Worm (Caenorhabditis elegans) whole organism, mixed stage, embryonic: ENCODE measurements around the gene bicd-1.

ENCODE experiments used
- M03D4.4 ChIP-seq: sonication (generic microtip); optimal IDR thresholded peaks from 2 replicates; lab custom pipeline; 2017; ENCODE audit warnings: mild to moderate bottlenecking, missing genetic modification characterization, missing compliant biosample characterization
- bed-3 ChIP-seq: fragments of 200-800 bp; sonication (Bioruptor generic); optimal IDR thresholded peaks from 3 replicates; lab custom pipeline; 2018; ENCODE audit warnings: mild to moderate bottlenecking, missing genetic modification characterization, moderate library complexity, missing compliant biosample characterization
- blmp-1 ChIP-seq: fragments of 150-350 bp; optimal IDR thresholded peaks from 2 replicates; lab custom pipeline; 2014; ENCODE audit warnings: missing biosample characterization, missing genetic modification characterization
- ceh-39 ChIP-seq: fragments of 150-350 bp; optimal IDR thresholded peaks from 2 replicates; lab custom pipeline; 2014; ENCODE audit warnings: missing biosample characterization, missing genetic modification characterization
- ceh-43 ChIP-seq: fragments of 200-800 bp; sonication (Bioruptor generic); optimal IDR thresholded peaks from 2 replicates; lab custom pipeline; 2018; ENCODE audit warnings: mild to moderate bottlenecking, missing genetic modification characterization, moderate library complexity, missing compliant biosample characterization
- ceh-83 ChIP-seq: fragments of 200-800 bp; sonication (Bioruptor generic); optimal IDR thresholded peaks from 2 replicates; lab custom pipeline; 2018; ENCODE audit warnings: mild to moderate bottlenecking, missing genetic modification characterization, missing compliant biosample characterization
- ces-1 ChIP-seq: fragments of 150-350 bp; optimal IDR thresholded peaks from 2 replicates; lab custom pipeline; 2014; ENCODE audit warnings: missing biosample characterization, missing genetic modification reagents, missing genetic modification characterization
- cnd-1 ChIP-seq: fragments of 200-800 bp; sonication (Bioruptor generic); optimal IDR thresholded peaks from 2 replicates; lab custom pipeline; 2018; ENCODE audit warnings: mild to moderate bottlenecking, missing genetic modification characterization, missing compliant biosample characterization
- drap-1 ChIP-seq: fragments of 200-800 bp; sonication (Bioruptor generic); optimal IDR thresholded peaks from 3 replicates; lab custom pipeline; 2018; ENCODE audit warnings: mild to moderate bottlenecking, missing genetic modification characterization, missing compliant biosample characterization
- elt-1 ChIP-seq: sonication (generic microtip); optimal IDR thresholded peaks from 2 replicates; lab custom pipeline; 2017; ENCODE audit warnings: missing genetic modification characterization, mild to moderate bottlenecking, missing compliant biosample characterization, antibody characterized with exemption, moderate library complexity, borderline replicate concordance; ENCODE audit not compliant: insufficient read depth
- elt-3 ChIP-seq: fragments of 150-350 bp; optimal IDR thresholded peaks from 2 replicates; lab custom pipeline; 2014; ENCODE audit warnings: missing biosample characterization, missing genetic modification characterization
- flh-1 ChIP-seq: fragments of 200-800 bp; sonication (Bioruptor generic); optimal IDR thresholded peaks from 2 replicates; lab custom pipeline; 2018; ENCODE audit warnings: mild to moderate bottlenecking, missing genetic modification characterization, moderate library complexity, missing compliant biosample characterization
- ham-2 ChIP-seq: fragments of 200-800 bp; sonication (Bioruptor generic); optimal IDR thresholded peaks from 2 replicates; lab custom pipeline; 2018; ENCODE audit warnings: mild to moderate bottlenecking, missing genetic modification characterization, missing compliant biosample characterization
- hlh-1 ChIP-seq: fragments of 150-350 bp; optimal IDR thresholded peaks from 2 replicates; lab custom pipeline; 2014; ENCODE audit warnings: missing biosample characterization, missing genetic modification reagents, missing genetic modification characterization
- lin-13 ChIP-seq: fragments of 150-350 bp; optimal IDR thresholded peaks from 2 replicates; lab custom pipeline; 2014; ENCODE audit warnings: missing biosample characterization, missing genetic modification characterization
- lin-32 ChIP-seq: fragments of 200-800 bp; sonication (Bioruptor generic); optimal IDR thresholded peaks from 2 replicates; lab custom pipeline; 2018; ENCODE audit warnings: mild to moderate bottlenecking, missing genetic modification characterization, missing compliant biosample characterization
- lsy-2 ChIP-seq: fragments of 150-350 bp; optimal IDR thresholded peaks from 2 replicates; lab custom pipeline; 2014; ENCODE audit warnings: missing biosample characterization, missing genetic modification characterization
- mab-5 ChIP-seq: fragments of 150-350 bp; optimal IDR thresholded peaks from 2 replicates; lab custom pipeline; 2014; ENCODE audit warnings: missing biosample characterization, missing genetic modification characterization
- mep-1 ChIP-seq: fragments of 150-350 bp; optimal IDR thresholded peaks from 2 replicates; lab custom pipeline; 2017; ENCODE audit warnings: missing biosample characterization, missing genetic modification reagents, missing genetic modification characterization, inconsistent platforms
- mls-2 ChIP-seq: sonication (generic microtip); optimal IDR thresholded peaks from 2 replicates; lab custom pipeline; 2016; ENCODE audit warnings: mild to moderate bottlenecking, missing genetic modification characterization, moderate library complexity, missing compliant biosample characterization
- nhr-12 ChIP-seq: fragments of 150-350 bp; optimal IDR thresholded peaks from 2 replicates; lab custom pipeline; 2014; ENCODE audit warnings: missing biosample characterization, missing genetic modification characterization
- nhr-2 ChIP-seq: fragments of 150-350 bp; optimal IDR thresholded peaks from 2 replicates; lab custom pipeline; 2014; ENCODE audit warnings: missing biosample characterization, missing genetic modification characterization
- nhr-237 ChIP-seq: fragments of 150-350 bp; optimal IDR thresholded peaks from 2 replicates; lab custom pipeline; 2014; ENCODE audit warnings: missing biosample characterization, missing genetic modification characterization
- nhr-28 ChIP-seq: fragments of 150-350 bp; optimal IDR thresholded peaks from 2 replicates; lab custom pipeline; 2014; ENCODE audit warnings: missing biosample characterization, missing genetic modification characterization
- nhr-76 ChIP-seq: sonication (generic microtip); optimal IDR thresholded peaks from 2 replicates; lab custom pipeline; 2017; ENCODE audit warnings: missing biosample characterization, missing genetic modification characterization
- pha-4 ChIP-seq: fragments of 150-350 bp; optimal IDR thresholded peaks from 2 replicates; lab custom pipeline; 2018; ENCODE audit warnings: missing biosample characterization, missing genetic modification reagents, missing genetic modification characterization
- sem-2 ChIP-seq: fragments of 200-800 bp; sonication (Bioruptor generic); optimal IDR thresholded peaks from 2 replicates; lab custom pipeline; 2018; ENCODE audit warnings: mild to moderate bottlenecking, missing genetic modification characterization, missing compliant biosample characterization
- snpc-4 ChIP-seq: fragments of 150-350 bp; optimal IDR thresholded peaks from 2 replicates; lab custom pipeline; 2014; ENCODE audit warnings: missing biosample characterization, missing genetic modification characterization
- sptf-1 ChIP-seq: sonication (generic microtip); optimal IDR thresholded peaks from 2 replicates; lab custom pipeline; 2017; ENCODE audit warnings: mild to moderate bottlenecking, missing genetic modification characterization, moderate library complexity, missing compliant biosample characterization
- tbx-8 ChIP-seq: fragments of 200-800 bp; sonication (Bioruptor generic); optimal IDR thresholded peaks from 2 replicates; lab custom pipeline; 2018; ENCODE audit warnings: mild to moderate bottlenecking, missing genetic modification characterization, moderate library complexity, missing compliant biosample characterization
- unc-120 ChIP-seq: sonication (generic microtip); optimal IDR thresholded peaks from 2 replicates; lab custom pipeline; 2017; ENCODE audit warnings: missing genetic modification characterization, missing compliant biosample characterization; ENCODE audit not compliant: poor library complexity, severe bottlenecking
- zip-8 ChIP-seq: fragments of 150-350 bp; optimal IDR thresholded peaks from 2 replicates; lab custom pipeline; 2014; ENCODE audit warnings: missing biosample characterization, missing genetic modification characterization
- ztf-11 ChIP-seq: fragments of 150-350 bp; optimal IDR thresholded peaks from 2 replicates; lab custom pipeline; 2014; ENCODE audit warnings: missing biosample characterization, missing genetic modification characterization

The bicd-1 gene

ce11 chrIV:6531450-6531849, 40.7 kb downstream of the bicd-1 start, which contains the start of gene C01G5.4:
C01G5.4 (plus strand) TSS chrIV:6531750.
- TF ChIP-seq unc-120 (no peak), mls-2 (tag; lab: Kevin White, UChicago) (no peak), nhr-237 (no peak)

ce11 chrIV:6529832-6530231, 42.3 kb downstream of the bicd-1 start:
- TF ChIP-seq blmp-1 (no peak), ceh-39 (no peak), sptf-1 (tag; lab: Kevin White, UChicago) (no peak), drap-1 (no peak), tbx-8 (no peak), flh-1 (no peak), snpc-4 (no peak), zip-8 (tag; lab: Kevin White, UChicago) (no peak), ceh-43 (GFP tag; lab: Kevin White, UChicago) (no peak), nhr-76 (tag; lab: Kevin White, UChicago) (no peak), ham-2 (GFP tag; lab: Kevin White, UChicago) (no peak), ztf-11 (tag; lab: Kevin White, UChicago) (no peak)

ce11 chrIV:6528202-6528601, 43.9 kb downstream of the bicd-1 start:
- TF ChIP-seq blmp-1 (no peak), hlh-1 (tag; lab: Kevin White, UChicago) (no peak), sem-2 (GFP tag; lab: Kevin White, UChicago) (no peak), M03D4.4 (tag; lab: Kevin White, UChicago) (no peak), mls-2 (tag; lab: Kevin White, UChicago) (no peak), mab-5 (tag; lab: Kevin White, UChicago) (no peak), sptf-1 (tag; lab: Kevin White, UChicago) (no peak)

ce11 chrIV:6526522-6526921, 45.6 kb downstream of the bicd-1 start:
- no peak for TF ChIP-seq tbx-8
- no peak for TF ChIP-seq hlh-1 (tag; lab: Kevin White, UChicago)
- no peak for TF ChIP-seq nhr-12 (tag; lab: Kevin White, UChicago)
- no peak for TF ChIP-seq mep-1 (tag; lab: Kevin White, UChicago)
- no peak for TF ChIP-seq ces-1 (GFP tag; lab: Kevin White, UChicago)

- TF ChIP-seq cnd-1 (tag; lab: Kevin White, UChicago), result no peak
- no peak for TF ChIP-seq ceh-39
- TF ChIP-seq bed-3 (GFP tag; lab: Kevin White, UChicago), result no peak
- no peak for TF ChIP-seq nhr-76 (tag; lab: Kevin White, UChicago)
- no peak for TF ChIP-seq nhr-28 (tag; lab: Kevin White, UChicago)
- no peak for TF ChIP-seq elt-3
- TF ChIP-seq nhr-237, result no peak
- no peak for TF ChIP-seq ztf-11 (tag; lab: Kevin White, UChicago)
- TF ChIP-seq pha-4 (tag; lab: Kevin White, UChicago), result no peak
- TF ChIP-seq snpc-4, result no peak
- TF ChIP-seq nhr-2 (tag; lab: Kevin White, UChicago), result no peak
- TF ChIP-seq lsy-2, result no peak
- no peak for TF ChIP-seq drap-1
- TF ChIP-seq flh-1, result no peak
- TF ChIP-seq hlh-1 (tag; lab: Kevin White, UChicago), result no peak
- TF ChIP-seq lin-13 (tag; lab: Kevin White, UChicago), result no peak
- no peak for TF ChIP-seq sem-2 (GFP tag; lab: Kevin White, UChicago)
- TF ChIP-seq mep-1 (tag; lab: Kevin White, UChicago), result no peak
- TF ChIP-seq blmp-1, result no peak
Measured at ce11 chrIV:6524531-6524930, 47.6 kb downstream of the bicd-1 start, which contains the start of gene C01G5.5. C01G5.5 (plus strand) TSS chrIV:6524610.

ce11 chrIV:6523773-6524172, 48.4 kb downstream of the bicd-1 start:
- TF ChIP-seq flh-1 (no peak), ztf-11 (tag; lab: Kevin White, UChicago) (no peak), zip-8 (tag; lab: Kevin White, UChicago) (no peak), elt-1 (no peak), mls-2 (tag; lab: Kevin White, UChicago) (no peak), nhr-28 (tag; lab: Kevin White, UChicago) (no peak), M03D4.4 (tag; lab: Kevin White, UChicago) (no peak), ceh-83 (GFP tag; lab: Kevin White, UChicago) (no peak), sem-2 (GFP tag; lab: Kevin White, UChicago) (no peak), snpc-4 (no peak), lin-32 (GFP tag; lab: Kevin White, UChicago) (no peak), ceh-39 (no peak), nhr-237 (no peak)
